4 fruit fly cellular contexts compared by ENCODE assay signal in the genomic region with DNA sequence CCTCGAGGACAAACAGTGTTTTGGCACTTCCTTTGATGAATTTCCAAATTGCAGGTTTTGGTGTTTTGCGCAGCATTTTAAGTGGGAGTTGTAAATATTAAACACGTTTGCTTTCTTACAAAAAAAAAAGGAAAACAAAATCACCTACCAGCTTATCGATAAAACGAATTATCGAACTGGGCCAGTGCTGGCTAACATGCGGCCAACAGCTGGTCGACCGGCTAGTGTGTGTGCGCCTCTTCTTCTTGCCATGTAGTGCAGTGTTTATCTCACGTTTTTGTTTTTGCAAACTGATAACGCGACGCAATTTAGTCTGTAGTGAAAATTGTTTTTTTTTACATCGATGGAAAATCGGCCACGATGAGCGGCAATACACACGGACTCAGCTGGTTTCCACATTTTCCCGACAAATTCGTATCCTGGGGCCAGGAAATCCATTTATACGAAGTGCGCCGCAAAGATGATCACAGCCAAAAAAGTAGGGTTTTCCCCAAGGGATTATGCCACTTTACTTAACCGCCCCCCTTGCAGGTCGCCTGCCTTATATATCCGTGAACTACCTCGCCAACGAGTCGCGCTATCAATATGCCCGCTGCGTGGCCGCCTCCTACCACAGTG.
TF ChIP-seq lines count a peak whose summit lies in the region.

A gene (minus strand): TSS at position 180 of the 618 bp plus-strand sequence.
A gene (minus strand): TSS at position 180 of the 618 bp plus-strand sequence.
A gene (plus strand): TSS at position 224 of the 618 bp plus-strand sequence.

TF ChIP-seq in whole organism, adult, 20 proteins besides CTCF, POLR2A, EP300 and RAD21 (continued from another document):
- peak; percentile 27 for TF ChIP-seq CG12768 (GFP tag; optimal IDR thresholded peaks at IDR 0.05; lab: Kevin White, UChicago)
- TF ChIP-seq CG5204 (GFP tag; optimal IDR thresholded peaks at IDR 0.05; lab: Kevin White, UChicago): no peak
- peak; percentile 94 for TF ChIP-seq cic (GFP tag; optimal IDR thresholded peaks at IDR 0.05; lab: Kevin White, UChicago)
- TF ChIP-seq cnc (optimal IDR thresholded peaks at IDR 0.05; lab: Kevin White, UChicago): no peak

TF ChIP-seq in whole organism, embryonic, 481 proteins besides CTCF, POLR2A, EP300 and RAD21 (continued from another document and continues in another):
- TF ChIP-seq bbx (GFP tag; IDR thresholded peaks at IDR 0.05; lab: Robert Waterston, UW; ENCODE audit: partially characterized antibody) (peak; percentile 53; the same call in 1 of the 2 replicates), CG4617 (GFP tag; optimal IDR thresholded peaks at IDR 0.05; lab: Kevin White, UChicago; ENCODE audit: borderline replicate concordance) (peak; percentile 73), row (GFP tag; IDR thresholded peaks at IDR 0.05; lab: Robert Waterston, UW) (peak; percentile 14; the same call in 1 of the 3 replicates), Max (GFP tag; optimal IDR thresholded peaks at IDR 0.05; lab: Kevin White, UChicago) (peak; percentile 63), CG10267 (tag; optimal IDR thresholded peaks at IDR 0.05; lab: Kevin White, UChicago) (peak; percentile 93), CG13287 (GFP tag; IDR thresholded peaks at IDR 0.05; lab: Robert Waterston, UW; ENCODE audit: partially characterized antibody) (peak; percentile 65), exex (tag; optimal IDR thresholded peaks at IDR 0.05; lab: Kevin White, UChicago) (peak; percentile 28), CG33557 (GFP tag; optimal IDR thresholded peaks at IDR 0.05; lab: Kevin White, UChicago) (no peak), CG34376 (GFP tag; optimal IDR thresholded peaks at IDR 0.05; lab: Kevin White, UChicago) (peak; percentile 68), Scr (GFP tag; IDR thresholded peaks at IDR 0.05; lab: Robert Waterston, UW; ENCODE audit: partially characterized antibody) (peak; percentile 52), gro (GFP tag; optimal IDR thresholded peaks at IDR 0.05; lab: Kevin White, UChicago) (peak; percentile 64), CG42726 (GFP tag; IDR thresholded peaks at IDR 0.05; lab: Robert Waterston, UW; ENCODE audit: partially characterized antibody) (0 out of 2 replicates have a peak, but pooled peaks have one; percentile 40), sqz (GFP tag; optimal IDR thresholded peaks at IDR 0.05; lab: Kevin White, UChicago) (peak; percentile 49), CG18619 (GFP tag; optimal IDR thresholded peaks at IDR 0.05; lab: Kevin White, UChicago) (no peak), CG4360 (GFP tag; IDR thresholded peaks at IDR 0.05; lab: Robert Waterston, UW) (0 out of 2 replicates have a peak, but pooled peaks have one; percentile 12), CG13624 (GFP tag; optimal IDR thresholded peaks at IDR 0.05; lab: Kevin White, UChicago) (peak; percentile 82), Atf6 (GFP tag; IDR thresholded peaks at IDR 0.05; lab: Robert Waterston, UW) (0 out of 2 replicates have a peak, but pooled peaks have one; percentile 19), sob (GFP tag; IDR thresholded peaks at IDR 0.05; lab: Robert Waterston, UW) (peak; percentile 39; the same call in 1 of the 2 replicates), CG11085 (GFP tag; IDR thresholded peaks at IDR 0.05; lab: Robert Waterston, UW) (no peak), CG12155 (GFP tag; optimal IDR thresholded peaks at IDR 0.05; lab: Kevin White, UChicago) (peak; percentile 10), zen (tag; optimal IDR thresholded peaks at IDR 0.05; lab: Kevin White, UChicago) (peak; percentile 44), pzg (GFP tag; optimal IDR thresholded peaks at IDR 0.05; lab: Kevin White, UChicago) (peak; percentile 71), E2f2 (GFP tag; IDR thresholded peaks at IDR 0.05; lab: Robert Waterston, UW) (peak; percentile 53), Ets97D (GFP tag; optimal IDR thresholded peaks at IDR 0.05; lab: Kevin White, UChicago) (peak; percentile 52), onecut (GFP tag; IDR thresholded peaks at IDR 0.05; lab: Robert Waterston, UW) (peak; percentile 44; the same call in 1 of the 2 replicates), hkb (optimal IDR thresholded peaks at IDR 0.05; lab: Kevin White, UChicago) (no peak), hkb (GFP tag; IDR thresholded peaks at IDR 0.05; lab: Robert Waterston, UW) (peak; percentile 43; the same call in 1 of the 2 replicates), ci (GFP tag; IDR thresholded peaks at IDR 0.05; lab: Robert Waterston, UW) (peak; percentile 65), GATAe (GFP tag; conservative IDR thresholded peaks at IDR 0.05; lab: Robert Waterston, UW) (peak; percentile 46; the same call in 1 of the 2 replicates), Six4 (GFP tag; optimal IDR thresholded peaks at IDR 0.05; lab: Kevin White, UChicago) (no peak), sug (tag; optimal IDR thresholded peaks at IDR 0.05; lab: Kevin White, UChicago) (peak; percentile 37), sna (GFP tag; IDR thresholded peaks at IDR 0.05; lab: Robert Waterston, UW; ENCODE audit: partially characterized antibody) (no peak), CG2120 (GFP tag; optimal IDR thresholded peaks at IDR 0.05; lab: Kevin White, UChicago) (peak; percentile 54), Sry-δ (GFP tag; optimal IDR thresholded peaks at IDR 0.05; lab: Kevin White, UChicago) (peak; percentile 55), CG12299 (tag; optimal IDR thresholded peaks at IDR 0.05; lab: Kevin White, UChicago) (no peak)

TF ChIP-seq in whole organism, prepupa, 60 proteins besides CTCF, POLR2A, EP300 and RAD21 (continued from another document):
- TF ChIP-seq dsx (GFP tag; optimal IDR thresholded peaks at IDR 0.05; lab: Kevin White, UChicago; ENCODE audit: poor library complexity, severe bottlenecking) (no peak), Hr38 (GFP tag; optimal IDR thresholded peaks at IDR 0.05; lab: Kevin White, UChicago) (no peak), Sox15 (GFP tag; optimal IDR thresholded peaks at IDR 0.05; lab: Kevin White, UChicago) (no peak), CG6854 (GFP tag; optimal IDR thresholded peaks at IDR 0.05; lab: Kevin White, UChicago) (peak; percentile 11), lz (GFP tag; optimal IDR thresholded peaks at IDR 0.05; lab: Kevin White, UChicago) (no peak), CG15336 (GFP tag; IDR thresholded peaks at IDR 0.05; lab: Robert Waterston, UW) (no peak), ss (GFP tag; optimal IDR thresholded peaks at IDR 0.05; lab: Kevin White, UChicago) (peak in 1 of 2 experiments; percentile 51), Lpt (GFP tag; optimal IDR thresholded peaks at IDR 0.05; lab: Kevin White, UChicago) (no peak), fkh (GFP tag; optimal IDR thresholded peaks at IDR 0.05; lab: Kevin White, UChicago) (peak; percentile 35), vri (GFP tag; optimal IDR thresholded peaks at IDR 0.05; lab: Kevin White, UChicago) (no peak), Eip78C (GFP tag; lab: Kevin White, UChicago) (peak; percentile 59), achi (GFP tag; optimal IDR thresholded peaks at IDR 0.05; lab: Kevin White, UChicago) (no peak), Hr39 (GFP tag; optimal IDR thresholded peaks at IDR 0.05; lab: Kevin White, UChicago) (no peak), acj6 (GFP tag; optimal IDR thresholded peaks at IDR 0.05; lab: Kevin White, UChicago) (no peak)

TF ChIP-seq in whole organism, wandering third instar larva, 38 proteins besides CTCF, POLR2A, EP300 and RAD21 (continued from another document):
- peak in 1 of 2 experiments; percentile 22 for TF ChIP-seq dl (GFP tag; optimal IDR thresholded peaks at IDR 0.05; lab: Kevin White, UChicago; ENCODE audit: insufficient read depth in 1 of 2, partially characterized antibody in 2 of 2)
- TF ChIP-seq jim (GFP tag; optimal IDR thresholded peaks at IDR 0.05; lab: Kevin White, UChicago): peak; percentile 70
- TF ChIP-seq Myc (optimal IDR thresholded peaks at IDR 0.05; lab: Kevin White, UChicago): no peak
- TF ChIP-seq HLH106 (tag; optimal IDR thresholded peaks at IDR 0.05; lab: Kevin White, UChicago): no peak
- TF ChIP-seq usp (GFP tag; optimal IDR thresholded peaks at IDR 0.05; lab: Kevin White, UChicago): no peak
- no peak for TF ChIP-seq sv (GFP tag; optimal IDR thresholded peaks at IDR 0.05; lab: Kevin White, UChicago)
- TF ChIP-seq psq (GFP tag; optimal IDR thresholded peaks at IDR 0.05; lab: Kevin White, UChicago): peak; percentile 5
- TF ChIP-seq brk (GFP tag; optimal IDR thresholded peaks at IDR 0.05; lab: Kevin White, UChicago): no peak
- TF ChIP-seq CG9705 (GFP tag; optimal IDR thresholded peaks at IDR 0.05; lab: Kevin White, UChicago): no peak
- TF ChIP-seq br (GFP tag; optimal IDR thresholded peaks at IDR 0.05; lab: Kevin White, UChicago): peak; percentile 55
- no peak for TF ChIP-seq Dfd (GFP tag; optimal IDR thresholded peaks at IDR 0.05; lab: Kevin White, UChicago)
- TF ChIP-seq fru (GFP tag; optimal IDR thresholded peaks at IDR 0.05; lab: Kevin White, UChicago): no peak
- no peak for TF ChIP-seq woc (GFP tag; optimal IDR thresholded peaks at IDR 0.05; lab: Kevin White, UChicago)
- TF ChIP-seq GATAd (GFP tag; optimal IDR thresholded peaks at IDR 0.05; lab: Kevin White, UChicago): no peak
